Fruit fly (Drosophila melanogaster) whole organism, prepupa: ENCODE data around the gene sro.
A peak's percentile ranks its signal among the peaks of the same experiment; 100 is the strongest.

Source experiments
- Blimp-1 ChIP-seq: fragments of 200-800 bp; sonication (Bioruptor generic); optimal IDR thresholded peaks from 3 replicates; lab custom pipeline; 2017; ENCODE audit warnings: missing biosample characterization, missing genetic modification characterization, mild to moderate bottlenecking, moderate library complexity, missing genetic modification reagents
- CG10631 ChIP-seq: fragments of 200-800 bp; sonication (Bioruptor generic); optimal IDR thresholded peaks from 2 replicates; lab custom pipeline; 2016; ENCODE audit warnings: missing biosample characterization, missing genetic modification characterization
- CG10669 ChIP-seq: fragments of 200-800 bp; sonication (Bioruptor generic); optimal IDR thresholded peaks from 3 replicates; lab custom pipeline; 2018; ENCODE audit warnings: missing biosample characterization, mild to moderate bottlenecking, missing genetic modification characterization, moderate library complexity
- CG11294 ChIP-seq: fragments of 200-800 bp; sonication (Bioruptor generic); IDR thresholded peaks from 2 replicates; pipeline ENCODE4 v1.3.6; 2022; ENCODE audit warnings: missing biosample characterization, missing genetic modification characterization
- CG11902 ChIP-seq: fragments of 200-800 bp; sonication (Bioruptor generic); optimal IDR thresholded peaks from 3 replicates; lab custom pipeline; 2016; ENCODE audit warnings: missing biosample characterization, missing genetic modification characterization
- CG15336 ChIP-seq: fragments of 200-800 bp; sonication (Bioruptor generic); IDR thresholded peaks from 2 replicates; pipeline ENCODE4 v1.3.6; 2022; ENCODE audit warnings: missing biosample characterization, missing genetic modification characterization
- CG1621 ChIP-seq: fragments of 200-800 bp; sonication (Bioruptor generic); optimal IDR thresholded peaks from 3 replicates; lab custom pipeline; 2018; ENCODE audit warnings: missing biosample characterization, mild to moderate bottlenecking, missing genetic modification characterization
- CG16779 ChIP-seq: fragments of 200-800 bp; sonication (Bioruptor generic); optimal IDR thresholded peaks from 3 replicates; lab custom pipeline; 2017; ENCODE audit warnings: missing biosample characterization, mild to moderate bottlenecking, missing genetic modification characterization
- CG31627 ChIP-seq: fragments of 200-800 bp; sonication (Bioruptor generic); optimal IDR thresholded peaks from 3 replicates; lab custom pipeline; 2016; ENCODE audit warnings: missing biosample characterization, missing genetic modification characterization
- CG32006 ChIP-seq: fragments of 200-800 bp; sonication (Bioruptor generic); optimal IDR thresholded peaks from 3 replicates; lab custom pipeline; 2017; ENCODE audit warnings: missing biosample characterization, mild to moderate bottlenecking, missing genetic modification characterization
- CG34406 ChIP-seq: fragments of 200-800 bp; sonication (Bioruptor generic); optimal IDR thresholded peaks from 3 replicates; lab custom pipeline; 2016; ENCODE audit warnings: missing biosample characterization, missing genetic modification characterization
- CG3919 ChIP-seq: fragments of 200-800 bp; sonication (Bioruptor generic); optimal IDR thresholded peaks from 3 replicates; lab custom pipeline; 2016; ENCODE audit warnings: missing biosample characterization, missing genetic modification characterization
- CG4318 ChIP-seq: fragments of 200-800 bp; sonication (Bioruptor generic); optimal IDR thresholded peaks from 3 replicates; lab custom pipeline; 2017; ENCODE audit warnings: missing biosample characterization, mild to moderate bottlenecking, missing genetic modification characterization
- CG6163 ChIP-seq: fragments of 200-800 bp; sonication (Bioruptor generic); IDR thresholded peaks from 3 replicates; pipeline ENCODE4 v1.3.6; 2022; ENCODE audit warnings: missing biosample characterization, missing genetic modification characterization
- CG6276 ChIP-seq: fragments of 200-800 bp; sonication (Bioruptor generic); optimal IDR thresholded peaks from 2 replicates; lab custom pipeline; 2017; ENCODE audit warnings: missing biosample characterization, mild to moderate bottlenecking, missing genetic modification characterization
- CG6808 ChIP-seq: fragments of 200-800 bp; sonication (Bioruptor generic); optimal IDR thresholded peaks from 3 replicates; lab custom pipeline; 2017; ENCODE audit warnings: missing biosample characterization, missing genetic modification characterization, mild to moderate bottlenecking, moderate library complexity, missing genetic modification reagents
- CG7368 ChIP-seq: fragments of 200-800 bp; sonication (Bioruptor generic); optimal IDR thresholded peaks from 3 replicates; lab custom pipeline; 2016; ENCODE audit warnings: missing biosample characterization, missing genetic modification characterization
- CG8119 ChIP-seq: fragments of 200-800 bp; sonication (Bioruptor generic); IDR thresholded peaks from 3 replicates; pipeline ENCODE4 v1.3.6; 2022; ENCODE audit warnings: missing biosample characterization, missing genetic modification characterization
- CG8319 ChIP-seq: fragments of 200-800 bp; sonication (Bioruptor generic); optimal IDR thresholded peaks from 3 replicates; lab custom pipeline; 2016; ENCODE audit warnings: missing biosample characterization, missing genetic modification characterization
- CG8632 ChIP-seq: fragments of 200-800 bp; sonication (Bioruptor generic); optimal IDR thresholded peaks from 3 replicates; lab custom pipeline; 2016; ENCODE audit warnings: missing biosample characterization, missing genetic modification characterization
- Eip75B ChIP-seq: fragments of 200-800 bp; sonication (Bioruptor generic); optimal IDR thresholded peaks from 3 replicates; lab custom pipeline; 2016; ENCODE audit warnings: missing biosample characterization, missing genetic modification characterization
- Eip78C ChIP-seq: fragments of 200-800 bp; sonication (Bioruptor generic); peaks from one replicate; lab custom pipeline; 2016; ENCODE audit warnings: missing biosample characterization, missing genetic modification characterization
- Eip93F ChIP-seq: fragments of 200-800 bp; sonication (Bioruptor generic); optimal IDR thresholded peaks from 2 replicates; lab custom pipeline; 2016; ENCODE audit warnings: missing biosample characterization, mild to moderate bottlenecking, missing genetic modification characterization
- Ets21C ChIP-seq: fragments of 200-800 bp; sonication (Bioruptor generic); optimal IDR thresholded peaks from 3 replicates; lab custom pipeline; 2016; ENCODE audit warnings: missing biosample characterization, missing genetic modification characterization
- Ets96B ChIP-seq: fragments of 200-800 bp; optimal IDR thresholded peaks from 2 replicates; lab custom pipeline; 2019; ENCODE audit warnings: missing biosample characterization, mild to moderate bottlenecking, missing genetic modification characterization, moderate library complexity
- Gug ChIP-seq: fragments of 200-800 bp; sonication (Bioruptor generic); IDR thresholded peaks from 2 replicates; pipeline ENCODE4 v1.3.6; 2022; ENCODE audit warnings: missing biosample characterization, missing genetic modification characterization
- Hr38 ChIP-seq: sonication (Bioruptor generic); optimal IDR thresholded peaks from 2 replicates; lab custom pipeline; 2016; ENCODE audit warnings: missing biosample characterization, missing genetic modification characterization
- Hr39 ChIP-seq: fragments of 200-800 bp; sonication (Bioruptor generic); optimal IDR thresholded peaks from 2 replicates; lab custom pipeline; 2016; ENCODE audit warnings: missing biosample characterization, missing genetic modification characterization
- Hr4 ChIP-seq: fragments of 200-800 bp; sonication (Bioruptor generic); optimal IDR thresholded peaks from 3 replicates; lab custom pipeline; 2016; ENCODE audit warnings: missing biosample characterization, missing genetic modification characterization
- Lpt ChIP-seq: fragments of 200-800 bp; sonication (Bioruptor generic); optimal IDR thresholded peaks from 3 replicates; lab custom pipeline; 2016; ENCODE audit warnings: missing biosample characterization, missing genetic modification characterization
- OdsH ChIP-seq: fragments of 200-800 bp; sonication (Bioruptor generic); optimal IDR thresholded peaks from 3 replicates; lab custom pipeline; 2016; ENCODE audit warnings: missing biosample characterization, missing genetic modification characterization
- Sox102F ChIP-seq: fragments of 200-800 bp; sonication (Bioruptor generic); optimal IDR thresholded peaks from 2 replicates; lab custom pipeline; 2016; ENCODE audit warnings: missing biosample characterization, mild to moderate bottlenecking, missing genetic modification characterization
- Sox15 ChIP-seq: fragments of 200-800 bp; sonication (Bioruptor generic); optimal IDR thresholded peaks from 3 replicates; lab custom pipeline; 2016; ENCODE audit warnings: missing biosample characterization, missing genetic modification characterization
- achi ChIP-seq: fragments of 200-800 bp; sonication (Bioruptor generic); optimal IDR thresholded peaks from 3 replicates; lab custom pipeline; 2016; ENCODE audit warnings: missing biosample characterization, missing genetic modification characterization
- cyc ChIP-seq: fragments of 200-800 bp; sonication (Bioruptor generic); optimal IDR thresholded peaks from 3 replicates; lab custom pipeline; 2016; ENCODE audit warnings: missing biosample characterization, missing genetic modification characterization
- dac ChIP-seq: fragments of 200-800 bp; sonication (Bioruptor generic); optimal IDR thresholded peaks from 2 replicates; lab custom pipeline; 2017; ENCODE audit warnings: missing biosample characterization, mild to moderate bottlenecking, missing genetic modification characterization
- dsx ChIP-seq: fragments of 200-800 bp; optimal IDR thresholded peaks from 3 replicates; lab custom pipeline; 2019; ENCODE audit warnings: missing biosample characterization, mild to moderate bottlenecking, missing genetic modification characterization, moderate library complexity; ENCODE audit not compliant: poor library complexity, severe bottlenecking
- esn ChIP-seq: fragments of 200-800 bp; sonication (Bioruptor generic); optimal IDR thresholded peaks from 2 replicates; lab custom pipeline; 2016; ENCODE audit warnings: missing biosample characterization, mild to moderate bottlenecking, missing genetic modification characterization, moderate library complexity
- fd59A ChIP-seq: fragments of 200-800 bp; sonication (Bioruptor generic); optimal IDR thresholded peaks from 2 replicates; lab custom pipeline; 2017; ENCODE audit warnings: missing biosample characterization, mild to moderate bottlenecking, missing genetic modification characterization, missing genetic modification reagents
- fd85E ChIP-seq: fragments of 200-800 bp; sonication (Bioruptor generic); optimal IDR thresholded peaks from 3 replicates; lab custom pipeline; 2016; ENCODE audit warnings: missing biosample characterization, missing genetic modification characterization
- lz ChIP-seq: fragments of 200-800 bp; sonication (Bioruptor generic); optimal IDR thresholded peaks from 3 replicates; lab custom pipeline; 2016; ENCODE audit warnings: missing biosample characterization, missing genetic modification characterization
- net ChIP-seq: fragments of 200-800 bp; sonication (Bioruptor generic); optimal IDR thresholded peaks from 3 replicates; lab custom pipeline; 2016; ENCODE audit warnings: missing biosample characterization, missing genetic modification characterization
- pdm3 ChIP-seq: fragments of 200-800 bp; sonication (Bioruptor generic); optimal IDR thresholded peaks from 3 replicates; lab custom pipeline; 2016; ENCODE audit warnings: missing biosample characterization, missing genetic modification characterization
- salr ChIP-seq, 2 experiments: fragments of 200-800 bp; sonication (Bioruptor generic); optimal IDR thresholded peaks; 3 replicates each; lab custom pipeline; 2016 to 2018; ENCODE audit warnings: missing biosample characterization in 2 of 2, missing genetic modification characterization in 2 of 2, mild to moderate bottlenecking in 1 of 2
- spab ChIP-seq: fragments of 200-800 bp; sonication (Bioruptor generic); optimal IDR thresholded peaks from 2 replicates; lab custom pipeline; 2017; ENCODE audit warnings: missing biosample characterization, mild to moderate bottlenecking, missing genetic modification characterization, missing genetic modification reagents
- ss ChIP-seq, 2 experiments: fragments of 200-800 bp; sonication (Bioruptor generic); optimal IDR thresholded peaks; 2 replicates in 1 of 2; 3 replicates in 1 of 2; lab custom pipeline; 2017 to 2018; ENCODE audit warnings: mild to moderate bottlenecking in 2 of 2, missing biosample characterization in 2 of 2, missing genetic modification characterization in 2 of 2, moderate library complexity in 1 of 2
- svp ChIP-seq: fragments of 200-800 bp; sonication (Bioruptor generic); peaks from one replicate; lab custom pipeline; 2016; ENCODE audit warnings: missing biosample characterization, missing genetic modification characterization
- topi ChIP-seq: fragments of 200-800 bp; sonication (Bioruptor generic); optimal IDR thresholded peaks from 3 replicates; lab custom pipeline; 2016; ENCODE audit warnings: missing biosample characterization, missing genetic modification characterization
- vri ChIP-seq: fragments of 200-800 bp; sonication (Bioruptor generic); optimal IDR thresholded peaks from 3 replicates; lab custom pipeline; 2016; ENCODE audit warnings: missing biosample characterization, mild to moderate bottlenecking, missing genetic modification characterization

Gene sro

DNA sequence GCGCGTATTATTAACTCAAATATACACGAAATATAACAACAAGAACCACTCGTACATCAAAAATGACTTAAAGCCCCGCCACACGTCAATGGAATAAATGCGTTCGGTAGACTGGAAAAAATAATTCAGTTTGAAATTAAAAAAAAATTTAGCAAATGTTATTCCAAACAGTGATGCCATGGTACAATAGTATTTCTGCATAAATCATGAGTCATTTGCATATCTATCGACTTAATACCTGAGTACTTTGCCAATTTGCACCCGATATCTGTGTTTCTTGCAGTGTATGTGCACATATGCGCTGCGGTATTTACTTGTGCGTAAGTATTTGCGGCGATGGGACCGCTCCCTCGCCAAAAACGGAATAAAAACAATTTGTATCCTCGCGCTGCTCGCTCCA lies 31.2 kb upstream of the sro start (continued):
- peak; percentile 68 for TF ChIP-seq dsx (GFP tag; lab: Kevin White, UChicago)
- TF ChIP-seq Eip75B (GFP tag; lab: Kevin White, UChicago): peak; percentile 93
- TF ChIP-seq lz: peak; percentile 98
- TF ChIP-seq cyc: peak; percentile 99
- peak; percentile 31; the same call in 1 of the 2 replicates for TF ChIP-seq Gug
- TF ChIP-seq achi (GFP tag; lab: Kevin White, UChicago): peak; percentile 90
- TF ChIP-seq CG10669: peak; percentile 83
- TF ChIP-seq topi (GFP tag; lab: Kevin White, UChicago): peak; percentile 99
- peak; percentile 94 for TF ChIP-seq CG34406 (GFP tag; lab: Kevin White, UChicago)
- TF ChIP-seq net (GFP tag; lab: Kevin White, UChicago): peak; percentile 86
- TF ChIP-seq Hr4 (GFP tag; lab: Kevin White, UChicago): peak; percentile 79
- peak; percentile 65; the same call in 1 of the 2 replicates for TF ChIP-seq CG11294 (GFP tag; lab: Robert Waterston, UW)

DNA sequence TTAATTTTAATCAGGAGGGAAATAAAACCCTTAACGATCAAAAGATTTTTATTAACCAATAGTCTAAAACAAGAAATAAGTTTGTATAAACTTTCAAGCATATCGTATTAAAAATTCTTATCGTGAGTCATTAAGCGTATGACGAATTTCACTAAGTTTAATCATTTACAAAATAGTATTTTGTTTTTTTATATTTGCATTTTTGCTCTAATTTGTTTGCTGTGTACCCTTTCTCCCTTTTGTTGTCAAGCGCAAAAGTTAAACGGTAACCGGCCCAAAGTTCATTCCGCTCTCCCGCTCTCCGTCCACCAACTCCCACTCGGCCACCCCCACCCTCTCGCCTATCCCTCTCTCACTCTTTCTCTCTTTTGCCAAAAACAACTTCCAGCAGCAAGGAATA lies 30.6 kb upstream of the sro start:
- TF ChIP-seq Lpt (GFP tag; lab: Kevin White, UChicago): no peak
- TF ChIP-seq CG8119 (GFP tag; lab: Robert Waterston, UW): no peak
- TF ChIP-seq Ets96B (tag; lab: Kevin White, UChicago): no peak
- TF ChIP-seq esn (GFP tag; lab: Kevin White, UChicago): peak; percentile 40
- no peak for TF ChIP-seq Sox15 (GFP tag; lab: Kevin White, UChicago)
- no peak for TF ChIP-seq CG7368 (GFP tag; lab: Kevin White, UChicago)
- no peak for TF ChIP-seq net (GFP tag; lab: Kevin White, UChicago)
- no peak for TF ChIP-seq Hr4 (GFP tag; lab: Kevin White, UChicago)
- TF ChIP-seq CG32006 (GFP tag; lab: Kevin White, UChicago): peak; percentile 16
- TF ChIP-seq dsx (GFP tag; lab: Kevin White, UChicago): no peak
- no peak for TF ChIP-seq CG8319 (GFP tag; lab: Kevin White, UChicago)
- peak; percentile 12 for TF ChIP-seq CG6276
- TF ChIP-seq CG10631 (GFP tag; lab: Kevin White, UChicago): no peak
- no peak for TF ChIP-seq spab (GFP tag; lab: Kevin White, UChicago)
- peak; percentile 12 for TF ChIP-seq Blimp-1 (GFP tag; lab: Kevin White, UChicago)
- TF ChIP-seq CG31627: peak; percentile 67
- peak; percentile 80 for TF ChIP-seq Eip78C (GFP tag; lab: Kevin White, UChicago)
- no peak for TF ChIP-seq fd59A
- peak; percentile 37 for TF ChIP-seq OdsH
- TF ChIP-seq svp (GFP tag; lab: Kevin White, UChicago): no peak
- no peak for TF ChIP-seq CG16779 (tag; lab: Kevin White, UChicago)
- TF ChIP-seq CG6808 (GFP tag; lab: Kevin White, UChicago): no peak
- peak; percentile 2 for TF ChIP-seq CG11902 (GFP tag; lab: Kevin White, UChicago)
- TF ChIP-seq achi (GFP tag; lab: Kevin White, UChicago): peak; percentile 21
- no peak for TF ChIP-seq Eip93F (GFP tag; lab: Kevin White, UChicago)
- no peak for TF ChIP-seq salr (GFP tag; optimal IDR thresholded peaks at IDR 0.05; lab: Kevin White, UChicago)
- peak; percentile 55 for TF ChIP-seq lz
- TF ChIP-seq fd85E: no peak
- peak; percentile 79 for TF ChIP-seq topi (GFP tag; lab: Kevin White, UChicago)
- TF ChIP-seq Hr39 (GFP tag; lab: Kevin White, UChicago): peak; percentile 68
- TF ChIP-seq CG6163 (GFP tag; lab: Robert Waterston, UW): peak; percentile 33; the same call in 1 of the 3 replicates
- TF ChIP-seq CG3919 (GFP tag; lab: Kevin White, UChicago): no peak
- no peak for TF ChIP-seq CG1621 (tag; lab: Kevin White, UChicago)
- peak; percentile 1 for TF ChIP-seq CG10669
- peak; percentile 33 for TF ChIP-seq Sox102F (GFP tag; lab: Kevin White, UChicago)
- no peak for TF ChIP-seq Eip75B (GFP tag; lab: Kevin White, UChicago)
- no peak for TF ChIP-seq CG8632 (GFP tag; lab: Kevin White, UChicago)
- peak; percentile 3 for TF ChIP-seq pdm3 (GFP tag; lab: Kevin White, UChicago)
- TF ChIP-seq CG15336 (GFP tag; lab: Robert Waterston, UW): peak; percentile 46
- TF ChIP-seq Ets21C: peak; percentile 37
- no peak for TF ChIP-seq vri (GFP tag; lab: Kevin White, UChicago)
- TF ChIP-seq CG4318 (GFP tag; lab: Kevin White, UChicago): no peak
- no peak for TF ChIP-seq ss (GFP tag; optimal IDR thresholded peaks at IDR 0.05; lab: Kevin White, UChicago)
- TF ChIP-seq Hr38 (GFP tag; lab: Kevin White, UChicago): no peak
- no peak for TF ChIP-seq dac (GFP tag; lab: Kevin White, UChicago)
